Fruit fly (Drosophila melanogaster) whole organism, embryonic: ENCODE measurements around the gene CG14332.

Experiments
- Awh ChIP-seq: fragments of 200-800 bp; sonication (Bioruptor generic); IDR thresholded peaks from 2 replicates; pipeline ENCODE4, ENCODE4 v1.3.6; 2022; ENCODE audit warnings: missing biosample characterization, missing genetic modification characterization
- B-H2 ChIP-seq: fragments of 200-800 bp; sonication (Bioruptor generic); optimal IDR thresholded peaks from 2 replicates; lab custom pipeline; 2018; ENCODE audit warnings: missing biosample characterization, mild to moderate bottlenecking, missing genetic modification characterization
- Bgb ChIP-seq: fragments of 200-800 bp; sonication (Bioruptor generic); IDR thresholded peaks from 2 replicates; pipeline ENCODE4 v1.3.6; 2022; ENCODE audit warnings: missing biosample characterization, missing genetic modification characterization; ENCODE audit not compliant: partially characterized antibody
- CG10366 ChIP-seq: fragments of 200-800 bp; sonication (Bioruptor generic); IDR thresholded peaks from 2 replicates; pipeline ENCODE4 v1.3.6; 2022; ENCODE audit warnings: missing biosample characterization, missing genetic modification characterization
- CG11723 ChIP-seq: fragments of 200-800 bp; sonication (Bioruptor generic); optimal IDR thresholded peaks from 2 replicates; lab custom pipeline; 2017; ENCODE audit warnings: missing biosample characterization, mild to moderate bottlenecking, missing genetic modification characterization
- CG12071 ChIP-seq: fragments of 200-800 bp; sonication (Bioruptor generic); optimal IDR thresholded peaks from 3 replicates; lab custom pipeline; 2018; ENCODE audit warnings: missing biosample characterization, mild to moderate bottlenecking, missing genetic modification characterization
- CG12236 ChIP-seq: fragments of 200-800 bp; sonication (Bioruptor generic); optimal IDR thresholded peaks from 2 replicates; lab custom pipeline; 2016; ENCODE audit warnings: missing biosample characterization, missing genetic modification characterization
- CG16863 ChIP-seq: fragments of 200-800 bp; sonication (Bioruptor generic); optimal IDR thresholded peaks from 3 replicates; lab custom pipeline; 2016; ENCODE audit warnings: missing biosample characterization, missing genetic modification characterization
- CG18476 ChIP-seq: fragments of 200-800 bp; sonication (Bioruptor generic); optimal IDR thresholded peaks from 2 replicates; lab custom pipeline; 2016; ENCODE audit warnings: missing biosample characterization, mild to moderate bottlenecking, missing genetic modification characterization
- CG31441 ChIP-seq: fragments of 200-800 bp; sonication (Bioruptor generic); IDR thresholded peaks from 2 replicates; pipeline ENCODE4 v1.3.6; 2022; ENCODE audit warnings: missing biosample characterization, missing genetic modification characterization
- CG3281 ChIP-seq: fragments of 200-800 bp; sonication (Bioruptor generic); optimal IDR thresholded peaks from 3 replicates; lab custom pipeline; 2017; ENCODE audit warnings: missing biosample characterization, mild to moderate bottlenecking, missing genetic modification characterization
- CG3726 ChIP-seq: fragments of 200-800 bp; sonication (Bioruptor generic); IDR thresholded peaks from 3 replicates; pipeline ENCODE4, ENCODE4 v1.3.6; 2022; ENCODE audit warnings: missing biosample characterization, missing genetic modification characterization
- CG3838 ChIP-seq: fragments of 200-800 bp; sonication (Bioruptor generic); optimal IDR thresholded peaks from 3 replicates; lab custom pipeline; 2016; ENCODE audit warnings: missing biosample characterization, missing genetic modification characterization
- CG4328 ChIP-seq: fragments of 200-800 bp; sonication (Bioruptor generic); optimal IDR thresholded peaks from 3 replicates; lab custom pipeline; 2017; ENCODE audit warnings: missing biosample characterization, missing genetic modification reagents, missing genetic modification characterization
- CG5180 ChIP-seq: fragments of 200-800 bp; sonication (Bioruptor generic); optimal IDR thresholded peaks from 3 replicates; lab custom pipeline; 2017; ENCODE audit warnings: missing biosample characterization, missing genetic modification characterization, mild to moderate bottlenecking, moderate library complexity, missing genetic modification reagents
- CG5953 ChIP-seq: fragments of 200-800 bp; sonication (Bioruptor generic); IDR thresholded peaks from 2 replicates; pipeline ENCODE4 v1.3.6; 2022; ENCODE audit warnings: missing biosample characterization, missing genetic modification characterization
- CG6175 ChIP-seq: fragments of 200-800 bp; sonication (Bioruptor generic); IDR thresholded peaks from 3 replicates; pipeline ENCODE4 v1.3.6; 2022; ENCODE audit warnings: missing biosample characterization, missing genetic modification characterization
- CG8089 ChIP-seq: fragments of 200-800 bp; sonication (Bioruptor generic); optimal IDR thresholded peaks from 3 replicates; lab custom pipeline; 2016; ENCODE audit warnings: missing biosample characterization, missing genetic modification characterization
- CG8765 ChIP-seq: fragments of 200-800 bp; sonication (Bioruptor generic); IDR thresholded peaks from 2 replicates; pipeline ENCODE4 v1.3.6; 2022; ENCODE audit warnings: missing biosample characterization, missing genetic modification characterization
- CoRest ChIP-seq: fragments of 200-800 bp; sonication (Bioruptor generic); optimal IDR thresholded peaks from 3 replicates; lab custom pipeline; 2018; ENCODE audit warnings: missing biosample characterization, mild to moderate bottlenecking, missing genetic modification characterization, moderate library complexity
- Doc3 ChIP-seq: fragments of 200-800 bp; sonication (Bioruptor generic); IDR thresholded peaks from 3 replicates; pipeline ENCODE4 v1.3.6; 2022; ENCODE audit warnings: missing biosample characterization, missing genetic modification characterization; ENCODE audit not compliant: partially characterized antibody
- Gsc ChIP-seq: fragments of 200-800 bp; sonication (Bioruptor generic); IDR thresholded peaks from 2 replicates; pipeline ENCODE4 v1.3.6; 2022; ENCODE audit warnings: missing biosample characterization, missing genetic modification characterization
- HLH4C ChIP-seq: fragments of 200-800 bp; sonication (Bioruptor generic); IDR thresholded peaks from 3 replicates; pipeline ENCODE4 v1.3.6; 2022; ENCODE audit warnings: missing biosample characterization, missing genetic modification characterization; ENCODE audit not compliant: partially characterized antibody
- HLH54F ChIP-seq: fragments of 200-800 bp; sonication (Bioruptor generic); optimal IDR thresholded peaks from 3 replicates; lab custom pipeline; 2016; ENCODE audit warnings: missing biosample characterization, missing genetic modification characterization
- Hr78 ChIP-seq, 2 experiments: fragments of 200-800 bp in 1 of 2; fragments of >200 bp in 1 of 2; sonication (Bioruptor generic) in 1 of 2; optimal IDR thresholded peaks; 2 replicates each; lab custom pipeline; 2017 to 2019; ENCODE audit warnings: missing biosample characterization in 2 of 2, missing genetic modification characterization in 2 of 2, mild to moderate bottlenecking in 1 of 2, moderate library complexity in 1 of 2
- Mes4 ChIP-seq: fragments of 200-800 bp; sonication (Bioruptor generic); optimal IDR thresholded peaks from 2 replicates; lab custom pipeline; 2016; ENCODE audit warnings: missing biosample characterization, missing genetic modification characterization
- Sox102F ChIP-seq: fragments of 200-800 bp; sonication (Bioruptor generic); optimal IDR thresholded peaks from 2 replicates; lab custom pipeline; 2018; ENCODE audit warnings: missing biosample characterization, mild to moderate bottlenecking, missing genetic modification characterization, moderate library complexity
- dati ChIP-seq: fragments of 200-800 bp; sonication (Bioruptor generic); IDR thresholded peaks from 2 replicates; pipeline ENCODE4 v1.3.6; 2022; ENCODE audit warnings: missing biosample characterization, missing genetic modification characterization
- dimm ChIP-seq: fragments of 200-800 bp; sonication (Bioruptor generic); IDR thresholded peaks from 2 replicates; pipeline ENCODE4 v1.3.6; 2022; ENCODE audit warnings: missing biosample characterization, missing genetic modification characterization
- emc ChIP-seq: fragments of 200-800 bp; sonication (Bioruptor generic); optimal IDR thresholded peaks from 2 replicates; lab custom pipeline; 2016; ENCODE audit warnings: missing biosample characterization, missing genetic modification characterization
- grn ChIP-seq: fragments of 200-800 bp; sonication (Bioruptor generic); optimal IDR thresholded peaks from 3 replicates; lab custom pipeline; 2017; ENCODE audit warnings: missing biosample characterization, missing genetic modification characterization
- gsb-n ChIP-seq: fragments of 200-800 bp; sonication (Bioruptor generic); optimal IDR thresholded peaks from 3 replicates; lab custom pipeline; 2018; ENCODE audit warnings: missing biosample characterization, mild to moderate bottlenecking, missing genetic modification characterization
- gt ChIP-seq: fragments of 200-800 bp; sonication (Bioruptor generic); IDR thresholded peaks from 2 replicates; pipeline ENCODE4 v1.3.6; 2022; ENCODE audit warnings: missing biosample characterization, missing genetic modification characterization
- jumu ChIP-seq: fragments of 200-800 bp; sonication (Bioruptor generic); optimal IDR thresholded peaks from 3 replicates; lab custom pipeline; 2016; ENCODE audit warnings: missing biosample characterization, missing genetic modification characterization
- lola ChIP-seq, 3 experiments: fragments of >200 bp in 2 of 3; fragments of 200-800 bp in 1 of 3; sonication (Bioruptor generic) in 1 of 3; optimal IDR thresholded peaks; 2 replicates each; lab custom pipeline; 2017 to 2019; ENCODE audit warnings: missing biosample characterization in 3 of 3, missing genetic modification characterization in 3 of 3, mild to moderate bottlenecking in 1 of 3, moderate library complexity in 1 of 3
- tin ChIP-seq: fragments of 200-800 bp; sonication (Bioruptor generic); optimal IDR thresholded peaks from 3 replicates; lab custom pipeline; 2016; ENCODE audit warnings: missing biosample characterization, missing genetic modification characterization
- zf30C ChIP-seq: fragments of 200-800 bp; sonication (Bioruptor generic); optimal IDR thresholded peaks from 3 replicates; lab custom pipeline; 2018; ENCODE audit warnings: missing biosample characterization, mild to moderate bottlenecking, missing genetic modification characterization
- zfh2 ChIP-seq: fragments of 200-800 bp; sonication (Bioruptor generic); optimal IDR thresholded peaks from 2 replicates; lab custom pipeline; 2016; ENCODE audit warnings: missing biosample characterization, missing genetic modification characterization

The CG14332 gene

dm6 chr3R:17412458-17413127, 9.4 kb downstream of the CG14332 start, which contains the start of gene CG42821 (continued):
- peak; percentile 21 for TF ChIP-seq CG3281
- TF ChIP-seq gsb-n (tag; lab: Kevin White, UChicago) = peak; percentile 11

DNA sequence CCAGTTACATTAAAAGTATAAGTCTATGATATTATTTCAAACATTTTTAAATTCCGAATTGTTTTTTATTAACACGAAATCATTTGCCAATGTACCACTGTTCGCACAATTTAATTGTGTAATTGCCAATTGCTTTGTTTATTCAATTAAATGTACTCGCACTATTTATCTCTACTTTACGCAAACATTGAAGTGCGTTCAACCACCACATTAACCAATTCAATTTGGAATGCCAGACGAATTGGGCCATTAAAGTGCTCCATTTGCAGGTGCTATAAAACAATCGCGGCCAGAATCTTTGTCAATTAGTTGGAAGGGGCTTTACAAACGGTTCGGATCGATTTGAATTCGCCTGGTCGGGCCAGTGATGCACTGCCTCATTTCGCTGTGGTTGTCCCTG, 11.2 kb downstream of the CG14332 start, which contains the start of gene CG5863:
Gene CG5863, plus strand, starts transcription at position 301 of the 400 bp plus-strand sequence.
- TF ChIP-seq CG8089 (GFP tag; lab: Kevin White, UChicago) (no peak), Mes4 (GFP tag; lab: Kevin White, UChicago) (no peak), HLH4C (GFP tag; lab: Robert Waterston, UW) (no peak), CG12071 (GFP tag; lab: Kevin White, UChicago) (no peak), Hr78 (GFP tag; optimal IDR thresholded peaks at IDR 0.05; lab: Kevin White, UChicago) (no peak), CG10366 (GFP tag; lab: Robert Waterston, UW) (no peak), emc (GFP tag; lab: Kevin White, UChicago) (no peak), tin (GFP tag; lab: Kevin White, UChicago) (no peak), CG11723 (no peak), CoRest (tag; lab: Kevin White, UChicago) (no peak)

DNA sequence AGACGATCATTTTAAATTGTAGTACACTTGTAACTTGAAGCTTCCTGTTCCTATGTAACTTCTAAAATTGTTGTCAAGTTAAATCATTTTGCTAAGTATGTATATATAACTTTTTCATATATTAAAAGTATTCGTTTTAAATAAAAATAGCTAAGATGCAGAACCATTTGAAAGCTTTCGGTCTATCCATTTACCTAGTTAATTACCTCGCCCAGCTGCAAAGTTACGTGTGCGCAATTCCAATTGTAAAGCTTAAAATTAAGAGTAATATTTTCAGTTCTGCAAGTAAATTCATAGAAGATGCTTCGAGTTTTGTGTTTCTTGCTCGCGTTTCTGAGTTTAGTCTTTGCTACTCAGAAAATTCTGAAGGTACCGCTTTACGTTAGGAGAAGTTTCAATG, 12.7 kb downstream of the CG14332 start, which contains the start of gene CG5860:
Gene CG5860, plus strand, starts transcription at position 301 of the 400 bp plus-strand sequence.
- TF ChIP-seq gt (no peak), CG16863 (GFP tag; lab: Kevin White, UChicago) (no peak), dimm (GFP tag; lab: Robert Waterston, UW) (no peak), B-H2 (no peak), zfh2 (GFP tag; lab: Kevin White, UChicago) (no peak), dati (GFP tag; lab: Robert Waterston, UW) (no peak), Sox102F (no peak), CG31441 (GFP tag; lab: Robert Waterston, UW) (no peak), CG5180 (GFP tag; lab: Kevin White, UChicago) (no peak), CG3726 (GFP tag; lab: Robert Waterston, UW) (no peak), CG18476 (GFP tag; lab: Kevin White, UChicago) (no peak)

- TF ChIP-seq CG3838 = no peak
- TF ChIP-seq jumu (GFP tag; lab: Kevin White, UChicago) = no peak
- no peak for TF ChIP-seq Awh
- TF ChIP-seq Bgb (GFP tag; lab: Robert Waterston, UW) = no peak
- TF ChIP-seq lola (GFP tag; optimal IDR thresholded peaks at IDR 0.05; lab: Kevin White, UChicago) = no peak
- TF ChIP-seq CG5953 (GFP tag; lab: Robert Waterston, UW) = no peak
- no peak for TF ChIP-seq CG8765 (GFP tag; lab: Robert Waterston, UW)
- no peak for TF ChIP-seq Doc3
- TF ChIP-seq Gsc (GFP tag; lab: Robert Waterston, UW) = no peak
- TF ChIP-seq CG6175 (GFP tag; lab: Robert Waterston, UW) = no peak
- TF ChIP-seq HLH54F (GFP tag; lab: Kevin White, UChicago) = no peak
- TF ChIP-seq grn (GFP tag; lab: Kevin White, UChicago) = no peak
- no peak for TF ChIP-seq CG12236 (GFP tag; lab: Kevin White, UChicago)
- TF ChIP-seq CG4328 (GFP tag; lab: Kevin White, UChicago) = no peak
- TF ChIP-seq zf30C (GFP tag; lab: Kevin White, UChicago) = no peak
Observed at dm6 chr3R:17407576-17407975, 14.4 kb downstream of the CG14332 start, which contains the start of gene CG17283. CG17283 (plus strand) TSS chr3R:17407876.
